Worm (Caenorhabditis elegans) whole organism, L4 larva: Measurements from ENCODE around the gene F35B3.3.

Source experiments
- F26F4.8 ChIP-seq: fragments of 200-800 bp; sonication (Bioruptor generic); conservative IDR thresholded peaks from 2 replicates; pipeline ENCODE4 v1.3.6; 2022; ENCODE audit warnings: missing genetic modification characterization, missing compliant biosample characterization
- F49E8.2 ChIP-seq: sonication (generic microtip); optimal IDR thresholded peaks from 2 replicates; lab custom pipeline; 2016; ENCODE audit warnings: missing compliant biosample characterization, mild to moderate bottlenecking, missing genetic modification characterization, borderline replicate concordance
- R02D3.7 ChIP-seq: fragments of 150-350 bp; sonication (generic microtip); optimal IDR thresholded peaks from 3 replicates; lab custom pipeline; 2014; ENCODE audit warnings: missing biosample characterization, missing genetic modification characterization
- T26A8.4 ChIP-seq: fragments of 200-800 bp; sonication (Bioruptor generic); IDR thresholded peaks from 2 replicates; pipeline ENCODE4 v1.3.6; 2022; ENCODE audit warnings: missing genetic modification characterization, missing compliant biosample characterization
- Y75B8A.6 ChIP-seq: fragments of 200-800 bp; sonication (Bioruptor generic); IDR thresholded peaks from 2 replicates; pipeline ENCODE4 v1.3.6; 2022; ENCODE audit warnings: missing genetic modification reagents, missing genetic modification characterization, missing compliant biosample characterization
- ZK337.2 ChIP-seq: fragments of 200-800 bp; sonication (Bioruptor generic); IDR thresholded peaks from 2 replicates; pipeline ENCODE4 v1.3.6; 2022; ENCODE audit warnings: missing genetic modification reagents, missing genetic modification characterization, missing compliant biosample characterization
- aly-2 ChIP-seq: sonication (generic microtip); optimal IDR thresholded peaks from 2 replicates; lab custom pipeline; 2018; ENCODE audit warnings: missing biosample characterization, missing genetic modification characterization
- ama-1 ChIP-seq: fragments of 150-350 bp; optimal IDR thresholded peaks from 2 replicates; lab custom pipeline; 2014; ENCODE audit warnings: inconsistent platforms, mixed read lengths
- attf-4 ChIP-seq: sonication (generic microtip); optimal IDR thresholded peaks from 3 replicates; lab custom pipeline; 2017; ENCODE audit warnings: missing biosample characterization, missing genetic modification characterization
- ceh-44 ChIP-seq: fragments of 200-800 bp; sonication (Bioruptor generic); IDR thresholded peaks from 2 replicates; pipeline ENCODE4 v1.3.6; 2022; ENCODE audit warnings: missing genetic modification reagents, missing genetic modification characterization, missing compliant biosample characterization
- daf-12 ChIP-seq: fragments of 150-350 bp; optimal IDR thresholded peaks from 2 replicates; lab custom pipeline; 2014; ENCODE audit warnings: missing biosample characterization, missing genetic modification reagents, missing genetic modification characterization
- daf-16 ChIP-seq, 3 experiments: sonication (generic microtip); optimal IDR thresholded peaks; 2 replicates each; lab custom pipeline; 2016 to 2017; ENCODE audit warnings: missing genetic modification characterization in 3 of 3, missing genetic modification reagents in 3 of 3, mild to moderate bottlenecking in 2 of 3, missing compliant biosample characterization in 2 of 3, missing biosample characterization in 1 of 3, moderate library complexity in 1 of 3
- dpl-1 ChIP-seq: fragments of 150-350 bp; optimal IDR thresholded peaks from 2 replicates; lab custom pipeline; 2014; ENCODE audit warnings: missing biosample characterization, missing genetic modification reagents, missing genetic modification characterization
- dve-1 ChIP-seq: sonication (generic microtip); optimal IDR thresholded peaks from 2 replicates; lab custom pipeline; 2017; ENCODE audit warnings: antibody characterized with exemption, mild to moderate bottlenecking, missing genetic modification characterization, missing compliant biosample characterization; ENCODE audit not compliant: insufficient read depth
- egl-43 ChIP-seq: fragments of 200-800 bp; sonication (Bioruptor generic); IDR thresholded peaks from 2 replicates; pipeline ENCODE4 v1.3.6; 2022; ENCODE audit warnings: missing genetic modification reagents, missing genetic modification characterization, missing compliant biosample characterization
- gei-8 ChIP-seq: fragments of 200-800 bp; sonication (Bioruptor generic); optimal IDR thresholded peaks from 2 replicates; lab custom pipeline; 2018; ENCODE audit warnings: mild to moderate bottlenecking, missing genetic modification characterization, missing compliant biosample characterization
- hlh-11 ChIP-seq: fragments of 200-800 bp; sonication (Bioruptor generic); optimal IDR thresholded peaks from 2 replicates; lab custom pipeline; 2018; ENCODE audit warnings: mild to moderate bottlenecking, missing genetic modification characterization, missing compliant biosample characterization
- hlh-30 ChIP-seq: sonication (generic microtip); optimal IDR thresholded peaks from 2 replicates; lab custom pipeline; 2017; ENCODE audit warnings: antibody characterized with exemption, mild to moderate bottlenecking, missing genetic modification characterization, missing compliant biosample characterization; ENCODE audit not compliant: insufficient read depth
- hmg-1.1 ChIP-seq: fragments of 200-800 bp; sonication (Bioruptor generic); IDR thresholded peaks from 2 replicates; pipeline ENCODE4 v1.3.6; 2022; ENCODE audit warnings: missing genetic modification reagents, missing genetic modification characterization, missing compliant biosample characterization
- lin-15B ChIP-seq: fragments of 150-350 bp; sonication (generic microtip); optimal IDR thresholded peaks from 3 replicates; lab custom pipeline; 2014; ENCODE audit warnings: missing biosample characterization, missing genetic modification characterization
- lin-39 ChIP-seq: fragments of 150-350 bp; optimal IDR thresholded peaks from 2 replicates; lab custom pipeline; 2014; ENCODE audit warnings: missing biosample characterization, missing genetic modification reagents, missing genetic modification characterization
- mxl-2 ChIP-seq: fragments of 200-800 bp; sonication (Bioruptor generic); conservative IDR thresholded peaks from 2 replicates; pipeline ENCODE4 v1.3.6; 2022; ENCODE audit warnings: missing genetic modification reagents, missing genetic modification characterization, missing compliant biosample characterization
- nhr-102 ChIP-seq: sonication (generic microtip); optimal IDR thresholded peaks from 2 replicates; lab custom pipeline; 2016; ENCODE audit warnings: mild to moderate bottlenecking, missing genetic modification characterization, moderate library complexity, missing compliant biosample characterization
- nhr-111 ChIP-seq: fragments of 200-800 bp; sonication (Bioruptor generic); optimal IDR thresholded peaks from 2 replicates; lab custom pipeline; 2018; ENCODE audit warnings: mild to moderate bottlenecking, missing genetic modification characterization, missing compliant biosample characterization
- nhr-25 ChIP-seq: sonication (generic microtip); optimal IDR thresholded peaks from 2 replicates; lab custom pipeline; 2017; ENCODE audit warnings: missing genetic modification characterization, mild to moderate bottlenecking, missing compliant biosample characterization, antibody characterized with exemption, moderate library complexity, borderline replicate concordance; ENCODE audit not compliant: insufficient read depth
- nhr-28 ChIP-seq: fragments of 150-350 bp; optimal IDR thresholded peaks from 2 replicates; lab custom pipeline; 2014; ENCODE audit warnings: missing biosample characterization, missing genetic modification characterization
- nhr-77 ChIP-seq: fragments of 150-350 bp; optimal IDR thresholded peaks from 2 replicates; lab custom pipeline; 2014; ENCODE audit warnings: missing biosample characterization, missing genetic modification characterization
- pha-4 ChIP-seq, 2 experiments: fragments of 150-350 bp in 1 of 2; fragments of 200-800 bp in 1 of 2; sonication (Bioruptor generic) in 1 of 2; IDR thresholded peaks in 1 of 2; optimal IDR thresholded peaks in 1 of 2; 2 replicates each; pipeline versions ENCODE4 v1.3.6 to Lab custom; 2014 to 2022; ENCODE audit warnings: missing genetic modification characterization in 2 of 2, missing genetic modification reagents in 2 of 2, missing biosample characterization in 1 of 2, missing compliant biosample characterization in 1 of 2
- php-3 ChIP-seq: fragments of 200-800 bp; sonication (Bioruptor generic); IDR thresholded peaks from 2 replicates; pipeline ENCODE4 v1.3.6; 2022; ENCODE audit warnings: missing genetic modification reagents, missing genetic modification characterization, missing compliant biosample characterization
- pqm-1 ChIP-seq: sonication (generic microtip); optimal IDR thresholded peaks from 2 replicates; lab custom pipeline; 2017; ENCODE audit warnings: missing biosample characterization, missing genetic modification characterization
- sdz-12 ChIP-seq: fragments of 200-800 bp; sonication (Bioruptor generic); optimal IDR thresholded peaks from 2 replicates; lab custom pipeline; 2018; ENCODE audit warnings: mild to moderate bottlenecking, missing genetic modification characterization, missing compliant biosample characterization
- set-16 ChIP-seq: fragments of 200-800 bp; sonication (Bioruptor generic); IDR thresholded peaks from 2 replicates; pipeline ENCODE4 v1.3.6; 2022; ENCODE audit warnings: missing genetic modification reagents, missing genetic modification characterization, missing compliant biosample characterization
- skn-1 ChIP-seq: fragments of 150-350 bp; optimal IDR thresholded peaks from 2 replicates; lab custom pipeline; 2014; ENCODE audit warnings: missing biosample characterization, missing genetic modification characterization
- spr-1 ChIP-seq: sonication (generic microtip); optimal IDR thresholded peaks from 2 replicates; lab custom pipeline; 2016; ENCODE audit warnings: mild to moderate bottlenecking, missing genetic modification characterization, missing compliant biosample characterization
- tra-1 ChIP-seq: fragments of 200-800 bp; sonication (Bioruptor generic); IDR thresholded peaks from 2 replicates; pipeline ENCODE4 v1.3.6; 2022; ENCODE audit warnings: missing genetic modification reagents, missing genetic modification characterization, missing compliant biosample characterization
- unc-130 ChIP-seq: sonication (generic microtip); optimal IDR thresholded peaks from 2 replicates; lab custom pipeline; 2016; ENCODE audit warnings: missing genetic modification reagents, missing genetic modification characterization, missing compliant biosample characterization
- unc-39 ChIP-seq: sonication (generic microtip); optimal IDR thresholded peaks from 2 replicates; lab custom pipeline; 2017; ENCODE audit warnings: missing biosample characterization, missing genetic modification characterization
- vab-7 ChIP-seq: fragments of 200-800 bp; sonication (Bioruptor generic); IDR thresholded peaks from 2 replicates; pipeline ENCODE4 v1.3.6; 2022; ENCODE audit warnings: missing genetic modification reagents, missing genetic modification characterization, missing compliant biosample characterization
- zfp-2 ChIP-seq: sonication (generic microtip); optimal IDR thresholded peaks from 2 replicates; lab custom pipeline; 2016; ENCODE audit warnings: mild to moderate bottlenecking, missing genetic modification characterization, missing compliant biosample characterization
- zfp-3 ChIP-seq: fragments of 200-800 bp; sonication (Bioruptor generic); conservative IDR thresholded peaks from 2 replicates; pipeline ENCODE4 v1.3.6; 2022; ENCODE audit warnings: missing genetic modification reagents, missing genetic modification characterization, missing compliant biosample characterization
- ztf-11 ChIP-seq: fragments of 150-350 bp; optimal IDR thresholded peaks from 2 replicates; lab custom pipeline; 2014; ENCODE audit warnings: missing biosample characterization, missing genetic modification characterization

Gene F35B3.3

ce11 chrX:17013162-17013561, at the start of gene F35B3.3:
Gene F35B3.3 (plus strand): TSS chrX:17013462.
- TF ChIP-seq T26A8.4 (GFP tag; lab: Robert Waterston, UW) (no peak), ama-1 (lab: Kevin White, UChicago) (no peak), sdz-12 (no peak), skn-1 (tag; lab: Kevin White, UChicago) (no peak), R02D3.7 (tag; lab: Kevin White, UChicago) (no peak), Y75B8A.6 (GFP tag; lab: Robert Waterston, UW) (no peak), aly-2 (tag; lab: Kevin White, UChicago) (no peak), zfp-2 (no peak), zfp-3 (GFP tag; lab: Robert Waterston, UW) (no peak), F49E8.2 (tag; lab: Kevin White, UChicago) (no peak), vab-7 (GFP tag; lab: Robert Waterston, UW) (no peak), nhr-77 (tag; lab: Kevin White, UChicago) (no peak), lin-39 (tag; lab: Kevin White, UChicago) (no peak), spr-1 (tag; lab: Kevin White, UChicago) (no peak), php-3 (no peak), dpl-1 (no peak), unc-130 (GFP tag; lab: Kevin White, UChicago) (no peak), ztf-11 (tag; lab: Kevin White, UChicago) (no peak), ZK337.2 (GFP tag; lab: Robert Waterston, UW) (no peak), nhr-111 (no peak)

DNA sequence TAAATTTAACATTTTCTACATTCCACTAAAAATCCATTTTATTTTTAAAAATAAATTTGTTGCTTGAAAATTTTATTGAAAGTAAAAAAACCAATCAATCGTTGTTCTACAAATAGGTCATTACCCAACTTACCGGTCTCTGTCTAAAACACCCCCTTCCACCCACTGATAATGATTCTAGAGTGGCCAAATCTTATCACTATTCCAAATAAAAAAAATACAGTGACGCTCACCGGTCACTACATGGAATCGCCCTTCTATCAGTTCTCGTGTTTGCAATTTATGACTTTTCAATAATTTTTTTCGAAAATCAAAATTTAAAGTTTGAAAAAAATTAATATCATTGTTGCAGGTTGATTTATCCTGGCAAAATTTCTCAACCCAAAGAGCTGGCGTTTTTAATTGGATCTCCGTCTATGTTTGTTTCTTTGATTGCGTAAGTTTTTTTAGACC, 49.7 kb upstream of the F35B3.3 start, which contains the start of the genes F52G3.1 and F52G3.7:
Gene F52G3.1, plus strand, starts transcription at position 353 of the 453 bp plus-strand sequence.
Gene F52G3.7, plus strand, starts transcription at position 403 of the 453 bp plus-strand sequence.
- TF ChIP-seq hlh-11 (peak; percentile 40), nhr-28 (peak; percentile 32), dve-1 (peak; percentile 23), hlh-30 (tag; lab: Kevin White, UChicago) (peak; percentile 16), nhr-102 (no peak), php-3 (0 out of 2 replicates have a peak, but pooled peaks have one; percentile 42), skn-1 (tag; lab: Kevin White, UChicago) (no peak), pqm-1 (peak; percentile 70), daf-16 (GFP tag; optimal IDR thresholded peaks at IDR 0.05; lab: Kevin White, UChicago) (no peak), daf-16 (tag; optimal IDR thresholded peaks at IDR 0.05; lab: Kevin White, UChicago) (peak; percentile 47)

- TF ChIP-seq gei-8 (GFP tag; lab: Kevin White, UChicago) (no peak), set-16 (GFP tag; lab: Robert Waterston, UW) (peak; percentile 83), egl-43 (GFP tag; lab: Robert Waterston, UW) (peak; percentile 68; the same call in 1 of the 2 replicates)
These were observed 47.4 kb upstream of the F35B3.3 start for ce11 chrX:16965888-16966287.

DNA sequence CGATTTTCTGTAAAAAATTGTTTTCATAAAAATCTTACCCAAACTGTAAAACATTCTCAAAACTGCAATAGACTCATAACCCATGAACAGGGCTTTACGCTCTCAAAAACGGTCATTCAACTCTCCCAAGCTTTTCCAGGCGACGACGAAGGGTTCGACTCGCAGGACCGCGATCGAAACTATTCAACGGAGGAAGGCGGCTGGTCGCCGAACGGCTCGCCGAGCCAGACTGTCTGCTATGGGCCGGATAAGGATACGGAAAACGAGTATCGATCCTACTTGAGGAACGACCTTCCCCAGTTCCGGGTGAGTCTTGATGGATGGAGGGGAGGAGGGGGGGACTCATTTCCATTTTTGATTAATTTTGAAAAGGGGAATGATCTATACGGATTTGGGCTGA, 45.4 kb upstream of the F35B3.3 start:
- TF ChIP-seq pha-4 (GFP tag; IDR thresholded peaks at IDR 0.05; lab: Robert Waterston, UW) (no peak), pha-4 (tag; optimal IDR thresholded peaks at IDR 0.05; lab: Kevin White, UChicago) (no peak), set-16 (GFP tag; lab: Robert Waterston, UW) (peak; percentile 67), mxl-2 (GFP tag; lab: Robert Waterston, UW) (no peak)

DNA sequence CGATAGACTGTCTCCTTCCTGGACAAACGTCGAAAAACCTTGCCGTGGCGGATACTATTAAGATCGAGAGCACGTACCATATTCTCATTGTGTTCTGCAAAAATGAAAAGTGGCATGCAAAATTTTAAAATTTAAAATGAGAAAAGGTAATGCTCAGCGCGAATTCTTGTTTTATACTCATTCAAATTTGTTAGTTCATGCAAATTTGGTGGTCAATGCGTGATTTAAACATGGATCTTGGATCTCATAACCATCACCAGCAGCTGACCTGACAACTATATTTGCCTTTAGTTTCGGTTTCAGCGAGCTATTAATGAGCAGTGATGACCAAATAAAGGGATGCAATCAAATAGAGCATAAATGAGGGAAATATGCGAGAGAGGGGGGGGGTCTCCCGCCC, 37.2 kb upstream of the F35B3.3 start, which contains the start of gene F52G3.5:
Gene F52G3.5, minus strand, starts transcription at position 101 of the 400 bp plus-strand sequence.
- TF ChIP-seq attf-4 (no peak), dve-1 (no peak), nhr-25 (tag; lab: Kevin White, UChicago) (no peak), aly-2 (tag; lab: Kevin White, UChicago) (no peak), nhr-111 (no peak), tra-1 (GFP tag; lab: Robert Waterston, UW) (no peak), pqm-1 (no peak), ceh-44 (GFP tag; lab: Robert Waterston, UW) (no peak), hmg-1.1 (GFP tag; lab: Robert Waterston, UW) (no peak), ZK337.2 (GFP tag; lab: Robert Waterston, UW) (no peak), lin-15B (tag; lab: Kevin White, UChicago) (no peak), zfp-3 (GFP tag; lab: Robert Waterston, UW) (no peak), F26F4.8 (GFP tag; lab: Robert Waterston, UW) (no peak), unc-39 (tag; lab: Kevin White, UChicago) (no peak), daf-12 (tag; lab: Kevin White, UChicago) (no peak)
- TF ChIP-seq, all 104 proteins: peak for 0
